Fruit fly (Drosophila melanogaster) whole organism, larva: Measurements from ENCODE around the gene Mpv17.

Experiments
- noc ChIP-seq: fragments of 200-800 bp; sonication (Bioruptor generic); optimal IDR thresholded peaks from 3 replicates; lab custom pipeline; 2019; ENCODE audit warnings: missing biosample characterization, mild to moderate bottlenecking, missing genetic modification characterization, moderate library complexity

Mpv17 gene

dm6 chr4:1026117-1026743, 2.9 kb downstream of the Mpv17 start:
- TF ChIP-seq noc (tag; lab: Kevin White, UChicago): no peak

DNA sequence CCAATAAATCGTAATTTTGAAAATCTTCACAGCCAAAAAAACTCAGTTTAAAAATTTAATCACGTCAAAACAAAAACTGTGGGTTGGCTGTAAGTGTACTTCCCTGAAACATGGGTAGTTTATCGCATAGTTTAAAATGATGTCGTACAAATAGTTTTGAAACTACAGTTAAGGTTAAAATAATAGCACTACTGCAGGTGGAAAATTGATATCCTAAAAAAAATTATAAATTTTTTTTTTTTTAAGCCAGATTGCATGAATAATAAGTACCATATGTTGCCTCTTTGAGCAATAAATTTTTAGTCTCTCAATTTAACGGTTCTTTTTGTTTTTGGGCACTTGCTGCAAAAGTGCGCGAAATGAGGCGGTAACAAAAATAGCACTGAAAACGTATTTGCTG, 4.1 kb downstream of the Mpv17 start:
- no peak for TF ChIP-seq noc (tag; lab: Kevin White, UChicago)

dm6 chr4:1008444-1008843, 20.7 kb downstream of the Mpv17 start:
- TF ChIP-seq noc (tag; lab: Kevin White, UChicago): no peak

- TF ChIP-seq noc (tag; lab: Kevin White, UChicago): no peak
These were observed 33.2 kb downstream of the Mpv17 start for dm6 chr4:995958-996357.

- TF ChIP-seq noc (tag; lab: Kevin White, UChicago): no peak
These were observed 39.9 kb downstream of the Mpv17 start, which contains the start of gene toy for dm6 chr4:989058-989770. Gene toy (plus strand): TSS chr4:989725.

dm6 chr4:988379-988778, 40.8 kb downstream of the Mpv17 start:
- no peak for TF ChIP-seq noc (tag; lab: Kevin White, UChicago)

dm6 chr4:984755-985154, 44.4 kb downstream of the Mpv17 start:
- no peak for TF ChIP-seq noc (tag; lab: Kevin White, UChicago)

DNA sequence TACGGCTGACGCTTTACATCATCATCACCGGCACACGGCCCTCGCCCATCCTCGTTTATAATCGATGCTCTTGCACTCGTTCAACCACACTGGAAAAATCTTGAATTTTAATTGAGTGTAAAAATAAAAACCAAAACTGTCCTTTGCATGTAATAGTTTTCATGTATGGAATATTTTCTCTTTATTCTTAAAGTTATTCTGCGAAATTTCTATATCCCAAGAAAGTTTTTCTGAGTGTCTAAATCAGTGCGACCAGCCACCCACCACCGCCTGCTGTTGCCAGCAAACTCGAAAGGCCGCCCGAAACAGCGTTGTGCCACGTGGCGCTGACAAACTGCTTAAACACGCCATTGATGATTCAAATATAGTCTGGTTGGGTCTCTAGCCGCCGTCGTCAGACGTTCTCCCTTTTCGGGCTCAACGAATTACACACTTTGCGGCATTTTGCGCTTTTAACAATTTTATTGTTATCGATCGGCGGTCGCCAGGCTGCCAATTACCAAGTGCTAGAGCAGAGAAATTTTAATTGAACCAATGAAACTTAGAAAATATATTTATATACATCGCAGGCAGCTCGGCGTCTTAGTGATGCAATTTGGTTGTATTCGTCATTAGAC, 46.3 kb downstream of the Mpv17 start:
- no peak for TF ChIP-seq noc (tag; lab: Kevin White, UChicago)

- TF ChIP-seq noc (tag; lab: Kevin White, UChicago): no peak
These were observed 48.0 kb downstream of the Mpv17 start for dm6 chr4:981157-981556.

DNA sequence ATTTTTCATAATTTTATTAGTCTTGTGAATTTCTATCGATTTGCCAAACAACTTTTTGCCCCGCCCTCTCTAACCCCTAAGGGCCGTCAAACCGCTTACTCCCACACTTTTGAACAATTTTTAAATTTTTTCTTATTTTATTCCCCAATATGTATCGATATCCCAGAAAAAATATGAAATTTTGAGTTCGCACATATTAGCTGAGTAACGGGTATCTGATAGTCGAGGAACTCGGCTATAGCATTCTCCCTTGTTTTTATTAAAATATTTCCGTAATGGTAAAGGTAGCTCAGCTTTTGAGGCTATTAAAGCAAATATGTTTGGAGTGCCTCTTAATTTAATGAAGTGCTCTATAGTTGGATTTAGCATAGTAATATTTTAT, 48.7 kb downstream of the Mpv17 start:
- TF ChIP-seq noc (tag; lab: Kevin White, UChicago): no peak

- no peak for TF ChIP-seq noc (tag; lab: Kevin White, UChicago)
These were observed 49.3 kb downstream of the Mpv17 start for dm6 chr4:979634-980474.
